Fruit fly (Drosophila melanogaster): ENCODE data around the gene CG11585.

DNA sequence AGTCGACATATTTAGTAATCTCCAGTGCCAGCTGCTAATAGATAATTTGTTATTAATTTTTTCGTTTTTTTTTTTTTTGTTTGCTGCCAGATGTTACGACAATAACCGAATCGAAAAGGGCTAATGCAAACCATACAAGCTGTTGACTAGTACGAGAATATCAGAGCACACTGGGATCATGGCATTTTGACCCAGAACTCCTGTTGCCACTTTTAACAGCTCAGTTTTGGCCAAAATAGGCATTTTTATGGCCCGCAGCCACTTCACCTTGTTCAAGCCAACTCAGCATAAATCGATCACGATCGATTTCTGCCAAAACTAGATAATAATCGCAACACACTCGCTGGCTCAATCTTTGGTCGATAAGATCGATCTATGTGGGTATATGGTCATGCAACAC lies 37.4 kb upstream of the CG11585 start, which contains the start of gene CG12479:
- no peak for TF ChIP-seq CG16779 (tag; optimal IDR thresholded peaks at IDR 0.05)
- no peak for TF ChIP-seq Gug (GFP tag; IDR thresholded peaks at IDR 0.05)
